Worm (Caenorhabditis elegans): ENCODE results near the gene C39E9.12.
A peak's percentile ranks its signal among the peaks of the same experiment; 100 is the strongest.

ce11 chrIV:13057418-13057817 is 36.4 kb upstream of the C39E9.12 start, which contains the start of gene scl-2:
- TF ChIP-seq skn-1 (tag; optimal IDR thresholded peaks at IDR 0.05) (peak; percentile 19), nhr-77 (tag; optimal IDR thresholded peaks at IDR 0.05) (no peak), nhr-237 (tag; optimal IDR thresholded peaks at IDR 0.05) (no peak), nhr-25 (tag; optimal IDR thresholded peaks at IDR 0.05) (no peak), ZK546.5 (tag; optimal IDR thresholded peaks at IDR 0.05) (no peak), mml-1 (tag; optimal IDR thresholded peaks at IDR 0.05) (no peak), nhr-76 (tag; optimal IDR thresholded peaks at IDR 0.05) (no peak), mdl-1 (tag; optimal IDR thresholded peaks at IDR 0.05) (no peak), unc-62 (GFP tag; optimal IDR thresholded peaks at IDR 0.05) (no peak), pqm-1 (tag; optimal IDR thresholded peaks at IDR 0.05) (peak; percentile 99), unc-39 (tag; optimal IDR thresholded peaks at IDR 0.05) (no peak), pha-4 (tag; optimal IDR thresholded peaks at IDR 0.05) (peak; percentile 73), nhr-11 (tag; optimal IDR thresholded peaks at IDR 0.05) (no peak), ama-1 (optimal IDR thresholded peaks at IDR 0.05) (no peak)
